Worm (Caenorhabditis elegans): Measurements from ENCODE around the gene T01E8.8.

DNA sequence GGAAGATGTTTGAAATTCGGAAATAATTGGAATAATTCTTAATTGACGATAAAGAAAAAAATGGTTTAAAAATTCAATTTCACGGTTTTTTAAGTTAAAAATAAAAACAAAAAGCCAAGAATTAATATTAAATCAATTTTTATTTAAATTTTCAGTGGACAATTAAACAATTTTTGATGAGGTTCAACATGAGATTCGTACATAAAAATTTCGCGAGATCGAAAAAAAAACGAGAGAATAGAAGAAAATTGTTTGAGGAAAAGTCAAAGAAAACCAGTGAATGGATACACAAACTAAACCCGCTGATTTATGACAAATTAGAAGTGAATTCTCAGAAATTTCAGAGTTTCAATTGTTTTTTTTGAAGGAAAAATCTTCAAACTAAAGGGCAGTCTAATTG, 39.0 kb downstream of the T01E8.8 start, which contains the start of gene F54B3.2:
- no peak for TF ChIP-seq ztf-11 (tag; optimal IDR thresholded peaks at IDR 0.05)
- no peak for TF ChIP-seq mab-5 (tag; optimal IDR thresholded peaks at IDR 0.05)
- no peak for TF ChIP-seq ama-1 (optimal IDR thresholded peaks at IDR 0.05)
- no peak for TF ChIP-seq unc-62 (GFP tag; optimal IDR thresholded peaks at IDR 0.05)
- no peak for TF ChIP-seq ceh-82 (tag; optimal IDR thresholded peaks at IDR 0.05)
- no peak for TF ChIP-seq ceh-16 (tag; optimal IDR thresholded peaks at IDR 0.05)
- no peak for TF ChIP-seq lin-39 (tag; optimal IDR thresholded peaks at IDR 0.05)
- no peak for TF ChIP-seq lsy-2 (tag; optimal IDR thresholded peaks at IDR 0.05)
- TF ChIP-seq R02D3.7 (tag; optimal IDR thresholded peaks at IDR 0.05): no peak
- no peak for TF ChIP-seq aly-2 (tag; optimal IDR thresholded peaks at IDR 0.05)
- TF ChIP-seq elt-1 (tag; optimal IDR thresholded peaks at IDR 0.05): no peak
- TF ChIP-seq elt-3 (tag; optimal IDR thresholded peaks at IDR 0.05): no peak
- TF ChIP-seq skn-1 (tag; optimal IDR thresholded peaks at IDR 0.05): no peak
- no peak for TF ChIP-seq unc-55 (GFP tag; optimal IDR thresholded peaks at IDR 0.05)

Data from whole organism, L2 larva.